Fruit fly (Drosophila melanogaster): ENCODE measurements around the gene if.

The if gene

dm6 chrX:16782175-16782916 is 888 bp downstream of the if start (continued):
- TF ChIP-seq CG17912 (GFP tag; optimal IDR thresholded peaks at IDR 0.05) (no peak), vnd (GFP tag; IDR thresholded peaks at IDR 0.05; ENCODE audit: partially characterized antibody) (no peak), chif (GFP tag; optimal IDR thresholded peaks at IDR 0.05) (peak; percentile 47 to 58), Sox102F (GFP tag; optimal IDR thresholded peaks at IDR 0.05) (peak; percentile 69), CG18262 (tag; optimal IDR thresholded peaks at IDR 0.05) (peak; percentile 49), luna (GFP tag; optimal IDR thresholded peaks at IDR 0.05) (no peak), nerfin-2 (GFP tag; IDR thresholded peaks at IDR 0.05; ENCODE audit: partially characterized antibody) (no peak), CG17328 (GFP tag; IDR thresholded peaks at IDR 0.05) (peak; percentile 57), NFAT (GFP tag; IDR thresholded peaks at IDR 0.05) (0 out of 2 replicates have a peak, but pooled peaks have one; percentile 23), CG14710 (tag; optimal IDR thresholded peaks at IDR 0.05) (peak; percentile 23), Meics (GFP tag; optimal IDR thresholded peaks at IDR 0.05) (peak; percentile 56), CoRest (tag; optimal IDR thresholded peaks at IDR 0.05) (peak; percentile 53), bcd (GFP tag; optimal IDR thresholded peaks at IDR 0.05) (peak; percentile 48), zfh1 (GFP tag; IDR thresholded peaks at IDR 0.05) (peak; percentile 41; the same call in 1 of the 3 replicates), Eip74EF (GFP tag; optimal IDR thresholded peaks at IDR 0.05) (no peak), tx (GFP tag; optimal IDR thresholded peaks at IDR 0.05) (peak; percentile 52), CG6654 (GFP tag; optimal IDR thresholded peaks at IDR 0.05) (no peak), CG14965 (GFP tag; optimal IDR thresholded peaks at IDR 0.05; ENCODE audit: borderline replicate concordance) (peak; percentile 18), CG14860 (GFP tag; IDR thresholded peaks at IDR 0.05; ENCODE audit: partially characterized antibody) (no peak), D19B (GFP tag; optimal IDR thresholded peaks at IDR 0.05) (peak; percentile 14), B-H1 (GFP tag; IDR thresholded peaks at IDR 0.05) (no peak), tio (GFP tag; optimal IDR thresholded peaks at IDR 0.05) (no peak), CG2875 (GFP tag; optimal IDR thresholded peaks at IDR 0.05) (no peak), Oaz (GFP tag; IDR thresholded peaks at IDR 0.05) (no peak), CG30020 (tag; optimal IDR thresholded peaks at IDR 0.05) (no peak), CG6854 (GFP tag; optimal IDR thresholded peaks at IDR 0.05) (peak; percentile 1), CG31388 (GFP tag; optimal IDR thresholded peaks at IDR 0.05) (no peak), CG3065 (GFP tag; optimal IDR thresholded peaks at IDR 0.05) (no peak), lola (GFP tag; optimal IDR thresholded peaks at IDR 0.05) (peak in 1 of 3 experiments; percentile 21), ap (GFP tag; IDR thresholded peaks at IDR 0.05) (peak; percentile 48), aop (GFP tag; IDR thresholded peaks at IDR 0.05) (no peak), CG18764 (GFP tag; optimal IDR thresholded peaks at IDR 0.05) (no peak), Trl (optimal IDR thresholded peaks at IDR 0.05) (peak in 1 of 2 experiments; percentile 31), Trl (GFP tag; optimal IDR thresholded peaks at IDR 0.05) (peak; percentile 50), fru (optimal IDR thresholded peaks at IDR 0.05) (no peak), lov (optimal IDR thresholded peaks at IDR 0.05) (no peak), lov (GFP tag; IDR thresholded peaks at IDR 0.05) (0 out of 3 replicates have a peak, but pooled peaks have one; percentile 42), CG12659 (GFP tag; optimal IDR thresholded peaks at IDR 0.05) (peak; percentile 33), Deaf1 (tag; optimal IDR thresholded peaks at IDR 0.05) (peak; percentile 57), Rfx (GFP tag; IDR thresholded peaks at IDR 0.05) (peak; percentile 71), CG18011 (GFP tag; optimal IDR thresholded peaks at IDR 0.05) (peak; percentile 14), CG7357 (GFP tag; IDR thresholded peaks at IDR 0.05) (peak; percentile 36; the same call in 1 of the 3 replicates), BEAF-32 (GFP tag; optimal IDR thresholded peaks at IDR 0.05) (no peak), CG10565 (GFP tag; optimal IDR thresholded peaks at IDR 0.05) (no peak), CG13296 (GFP tag; optimal IDR thresholded peaks at IDR 0.05) (peak; percentile 5), CG5180 (GFP tag; optimal IDR thresholded peaks at IDR 0.05) (peak; percentile 4), CG8359 (GFP tag; optimal IDR thresholded peaks at IDR 0.05; ENCODE audit: borderline replicate concordance) (no peak), insv (GFP tag; optimal IDR thresholded peaks at IDR 0.05) (no peak), CG3726 (GFP tag; IDR thresholded peaks at IDR 0.05) (no peak)
